Worm (Caenorhabditis elegans): ENCODE results near the gene rom-4.

ce11 chrIV:16946746-16947145 lies 48.9 kb upstream of the rom-4 start, which contains the start of the genes Y116A8C.9 and arf-6:
- TF ChIP-seq unc-62 (GFP tag; optimal IDR thresholded peaks at IDR 0.05) (no peak), egl-27 (tag; optimal IDR thresholded peaks at IDR 0.05) (no peak), mdl-1 (tag; optimal IDR thresholded peaks at IDR 0.05) (no peak), nhr-76 (tag; optimal IDR thresholded peaks at IDR 0.05) (no peak), aly-2 (tag; optimal IDR thresholded peaks at IDR 0.05) (no peak)

Measured in whole organism, L3 larva.